Worm (Caenorhabditis elegans): Measurements from ENCODE around the gene ints-11.

DNA sequence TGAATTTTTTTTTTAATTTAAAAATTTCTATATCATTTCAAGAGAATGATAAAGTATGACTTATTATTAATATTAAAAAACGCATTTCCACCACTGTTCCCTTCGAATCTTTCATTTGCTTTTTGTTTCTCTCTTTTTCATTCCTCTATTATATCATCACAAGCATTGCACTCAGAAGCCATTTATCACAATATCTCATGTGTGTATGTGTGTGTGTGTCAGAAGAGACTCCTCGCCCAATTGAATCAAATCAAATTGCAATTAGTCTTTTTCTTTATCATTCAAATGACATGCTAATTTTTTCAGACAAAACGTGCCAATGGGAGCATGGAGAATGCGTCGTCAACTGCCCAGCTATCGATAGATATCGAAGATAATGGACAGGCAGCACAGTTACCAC, 27.1 kb downstream of the ints-11 start, which contains the start of gene unc-105:
- TF ChIP-seq grh-1 (GFP tag; IDR thresholded peaks at IDR 0.05) (no peak), nhr-12 (tag; optimal IDR thresholded peaks at IDR 0.05) (no peak)

Data from whole organism, L1 larva.